Worm (Caenorhabditis elegans): Measurements from ENCODE around the gene C54F6.17.

C54F6.17 gene

ce11 chrV:7485000-7485399, 42.3 kb upstream of the C54F6.17 start, which contains the start of gene srbc-8 (continued):
- TF ChIP-seq nfya-1 (tag; optimal IDR thresholded peaks at IDR 0.05; ENCODE audit: borderline replicate concordance, insufficient read depth) (no peak), C06A6.2 (GFP tag; conservative IDR thresholded peaks at IDR 0.05) (no peak), attf-5 (GFP tag; optimal IDR thresholded peaks at IDR 0.05) (no peak)

- no peak for TF ChIP-seq snpc-4 (GFP tag; optimal IDR thresholded peaks at IDR 0.05)
- TF ChIP-seq snpc-4 (tag; optimal IDR thresholded peaks at IDR 0.05), result no peak
- no peak for TF ChIP-seq F39B2.1 (GFP tag; IDR thresholded peaks at IDR 0.05)
- no peak for TF ChIP-seq athp-1 (tag; optimal IDR thresholded peaks at IDR 0.05)
- no peak for TF ChIP-seq T26A5.8 (tag; optimal IDR thresholded peaks at IDR 0.05)
- no peak for TF ChIP-seq lsl-1 (GFP tag; optimal IDR thresholded peaks at IDR 0.05)
- no peak for TF ChIP-seq ceh-40 (GFP tag; IDR thresholded peaks at IDR 0.05)
- TF ChIP-seq hsf-1 (GFP tag; IDR thresholded peaks at IDR 0.05), result no peak
- TF ChIP-seq ama-1 (optimal IDR thresholded peaks at IDR 0.05), result no peak
- TF ChIP-seq ama-1 (GFP tag; optimal IDR thresholded peaks at IDR 0.05), result no peak
- TF ChIP-seq snpc-1.3 (tag; optimal IDR thresholded peaks at IDR 0.05; ENCODE audit: insufficient read depth), result no peak
- no peak for TF ChIP-seq bed-2 (GFP tag; IDR thresholded peaks at IDR 0.05)
- no peak for TF ChIP-seq snpc-1.1 (tag; optimal IDR thresholded peaks at IDR 0.05; ENCODE audit: insufficient read depth)
- no peak for TF ChIP-seq lin-54 (GFP tag; optimal IDR thresholded peaks at IDR 0.05)
These were observed 39.7 kb upstream of the C54F6.17 start, which contains the start of gene srbc-7 for ce11 chrV:7487518-7487917. Gene srbc-7, minus strand, starts transcription at chrV:7487618.

ce11 chrV:7490340-7490739, 36.9 kb upstream of the C54F6.17 start, which contains the start of gene srbc-9:
Gene srbc-9, minus strand, starts transcription at chrV:7490440.
- TF ChIP-seq fkh-3 (tag; optimal IDR thresholded peaks at IDR 0.05) (no peak), ztf-26 (tag; optimal IDR thresholded peaks at IDR 0.05) (no peak), ceh-91 (GFP tag; IDR thresholded peaks at IDR 0.05) (no peak), ceh-40 (GFP tag; IDR thresholded peaks at IDR 0.05) (no peak), ceh-79 (tag; optimal IDR thresholded peaks at IDR 0.05) (no peak), unc-130 (GFP tag; optimal IDR thresholded peaks at IDR 0.05) (no peak), F10E7.11 (tag; optimal IDR thresholded peaks at IDR 0.05) (no peak), pbrm-1 (GFP tag; IDR thresholded peaks at IDR 0.05) (no peak), lin-35 (GFP tag; optimal IDR thresholded peaks at IDR 0.05) (no peak), nhr-27 (tag; optimal IDR thresholded peaks at IDR 0.05) (no peak), attf-3 (GFP tag; conservative IDR thresholded peaks at IDR 0.05) (no peak), madf-6 (GFP tag; IDR thresholded peaks at IDR 0.05) (no peak), lin-40 (tag; optimal IDR thresholded peaks at IDR 0.05) (no peak), F49E8.2 (tag; optimal IDR thresholded peaks at IDR 0.05; ENCODE audit: insufficient read depth) (no peak), lag-1 (GFP tag; IDR thresholded peaks at IDR 0.05) (no peak), ztf-6 (GFP tag; IDR thresholded peaks at IDR 0.05) (no peak), ztf-3 (GFP tag; optimal IDR thresholded peaks at IDR 0.05) (no peak), lin-26 (GFP tag; IDR thresholded peaks at IDR 0.05) (no peak), egrh-3 (GFP tag; IDR thresholded peaks at IDR 0.05) (no peak), hlh-26 (GFP tag; conservative IDR thresholded peaks at IDR 0.05) (no peak)

ce11 chrV:7492924-7493323, 34.3 kb upstream of the C54F6.17 start, which contains the start of gene srbc-10:
Gene srbc-10, minus strand, starts transcription at chrV:7493024.
- TF ChIP-seq ceh-58 (GFP tag; IDR thresholded peaks at IDR 0.05) (no peak), ama-1 (optimal IDR thresholded peaks at IDR 0.05) (no peak), ama-1 (GFP tag; optimal IDR thresholded peaks at IDR 0.05) (no peak), lin-54 (GFP tag; optimal IDR thresholded peaks at IDR 0.05) (no peak), hmg-20 (GFP tag; IDR thresholded peaks at IDR 0.05) (no peak), athp-1 (tag; optimal IDR thresholded peaks at IDR 0.05) (no peak), F49E8.2 (tag; optimal IDR thresholded peaks at IDR 0.05; ENCODE audit: insufficient read depth) (no peak), unc-130 (GFP tag; optimal IDR thresholded peaks at IDR 0.05) (no peak)
